Worm (Caenorhabditis elegans) whole organism, L2 larva: ENCODE data around the gene bli-5.

Experiments used
- C34F6.9 ChIP-seq: fragments of 150-350 bp; optimal IDR thresholded peaks from 2 replicates; lab custom pipeline; 2014; ENCODE audit warnings: missing biosample characterization, missing genetic modification characterization
- F13H6.1 ChIP-seq: sonication (generic microtip); optimal IDR thresholded peaks from 2 replicates; lab custom pipeline; 2016; ENCODE audit warnings: missing genetic modification characterization, missing compliant biosample characterization
- R02D3.7 ChIP-seq: fragments of 150-350 bp; optimal IDR thresholded peaks from 2 replicates; lab custom pipeline; 2014; ENCODE audit warnings: missing biosample characterization, missing genetic modification characterization
- Y55F3AM.14 ChIP-seq: fragments of 200-800 bp; sonication (Bioruptor generic); optimal IDR thresholded peaks from 2 replicates; lab custom pipeline; 2018; ENCODE audit warnings: mild to moderate bottlenecking, missing genetic modification characterization, missing compliant biosample characterization
- ZK546.5 ChIP-seq: sonication (generic microtip); optimal IDR thresholded peaks from 2 replicates; lab custom pipeline; 2017; ENCODE audit warnings: missing biosample characterization, missing genetic modification characterization
- alr-1 ChIP-seq: fragments of 150-350 bp; optimal IDR thresholded peaks from 2 replicates; lab custom pipeline; 2014; ENCODE audit warnings: missing biosample characterization, missing genetic modification characterization
- aly-2 ChIP-seq: fragments of 150-350 bp; optimal IDR thresholded peaks from 2 replicates; lab custom pipeline; 2014; ENCODE audit warnings: missing biosample characterization, missing genetic modification characterization
- ama-1 ChIP-seq: fragments of 150-350 bp; optimal IDR thresholded peaks from 2 replicates; lab custom pipeline; 2018; ENCODE audit warnings: inconsistent platforms
- blmp-1 ChIP-seq: sonication (generic microtip); optimal IDR thresholded peaks from 2 replicates; lab custom pipeline; 2017; ENCODE audit warnings: missing genetic modification characterization, mild to moderate bottlenecking, missing compliant biosample characterization, antibody characterized with exemption, moderate library complexity; ENCODE audit not compliant: insufficient read depth
- ceh-16 ChIP-seq: fragments of 150-350 bp; optimal IDR thresholded peaks from 2 replicates; lab custom pipeline; 2014; ENCODE audit warnings: missing biosample characterization, missing genetic modification characterization
- ceh-82 ChIP-seq: fragments of 150-350 bp; optimal IDR thresholded peaks from 2 replicates; lab custom pipeline; 2014; ENCODE audit warnings: missing biosample characterization, missing genetic modification characterization
- crh-2 ChIP-seq: sonication (generic microtip); optimal IDR thresholded peaks from 2 replicates; lab custom pipeline; 2017; ENCODE audit warnings: missing biosample characterization, missing genetic modification characterization
- dmd-4 ChIP-seq: sonication (generic microtip); optimal IDR thresholded peaks from 2 replicates; lab custom pipeline; 2017; ENCODE audit warnings: missing biosample characterization, missing genetic modification characterization
- egl-27 ChIP-seq: sonication (generic microtip); optimal IDR thresholded peaks from 3 replicates; lab custom pipeline; 2017; ENCODE audit warnings: missing biosample characterization, missing genetic modification reagents, missing genetic modification characterization
- elt-1 ChIP-seq: fragments of 150-350 bp; optimal IDR thresholded peaks from 2 replicates; lab custom pipeline; 2014; ENCODE audit warnings: missing biosample characterization, missing genetic modification characterization
- elt-3 ChIP-seq: sonication (generic microtip); optimal IDR thresholded peaks from 2 replicates; lab custom pipeline; 2017; ENCODE audit warnings: missing biosample characterization, missing genetic modification characterization
- fos-1 ChIP-seq: fragments of 150-350 bp; optimal IDR thresholded peaks from 2 replicates; lab custom pipeline; 2014; ENCODE audit warnings: missing biosample characterization, missing genetic modification characterization
- gmeb-1 ChIP-seq: fragments of 150-350 bp; optimal IDR thresholded peaks from 2 replicates; lab custom pipeline; 2014; ENCODE audit warnings: missing biosample characterization, missing genetic modification characterization
- lin-11 ChIP-seq: fragments of 150-350 bp; sonication (generic microtip); optimal IDR thresholded peaks from 2 replicates; lab custom pipeline; 2014; ENCODE audit warnings: missing biosample characterization, missing genetic modification characterization, inconsistent platforms, mixed read lengths
- lin-13 ChIP-seq: fragments of 150-350 bp; optimal IDR thresholded peaks from 2 replicates; lab custom pipeline; 2014; ENCODE audit warnings: missing biosample characterization, missing genetic modification reagents, missing genetic modification characterization
- lin-39 ChIP-seq: fragments of 150-350 bp; optimal IDR thresholded peaks from 2 replicates; lab custom pipeline; 2014; ENCODE audit warnings: missing biosample characterization, missing genetic modification reagents, missing genetic modification characterization
- lsy-2 ChIP-seq, 2 experiments: fragments of 150-350 bp in 1 of 2; sonication (generic microtip) in 1 of 2; optimal IDR thresholded peaks; 2 replicates each; lab custom pipeline; 2014 to 2017; ENCODE audit warnings: missing biosample characterization in 2 of 2, missing genetic modification characterization in 2 of 2
- mab-5 ChIP-seq: fragments of 150-350 bp; optimal IDR thresholded peaks from 2 replicates; lab custom pipeline; 2014; ENCODE audit warnings: missing biosample characterization, missing genetic modification characterization
- mbf-1 ChIP-seq: sonication (generic microtip); optimal IDR thresholded peaks from 2 replicates; lab custom pipeline; 2017; ENCODE audit warnings: missing biosample characterization, missing genetic modification characterization
- mdl-1 ChIP-seq, 2 experiments: fragments of 150-350 bp in 1 of 2; sonication (generic microtip) in 1 of 2; optimal IDR thresholded peaks; 2 replicates each; lab custom pipeline; 2017; ENCODE audit warnings: missing biosample characterization in 2 of 2, missing genetic modification characterization in 2 of 2
- nhr-10 ChIP-seq: sonication (generic microtip); optimal IDR thresholded peaks from 2 replicates; lab custom pipeline; 2017; ENCODE audit warnings: missing biosample characterization, missing genetic modification characterization
- nhr-11 ChIP-seq: fragments of 150-350 bp; optimal IDR thresholded peaks from 2 replicates; lab custom pipeline; 2014; ENCODE audit warnings: missing biosample characterization, missing genetic modification characterization
- nhr-12 ChIP-seq: fragments of 150-350 bp; optimal IDR thresholded peaks from 2 replicates; lab custom pipeline; 2014; ENCODE audit warnings: missing biosample characterization, missing genetic modification characterization
- nhr-129 ChIP-seq: fragments of 150-350 bp; optimal IDR thresholded peaks from 2 replicates; lab custom pipeline; 2014; ENCODE audit warnings: missing biosample characterization, missing genetic modification characterization
- nhr-21 ChIP-seq: fragments of 150-350 bp; optimal IDR thresholded peaks from 2 replicates; lab custom pipeline; 2014; ENCODE audit warnings: missing biosample characterization, missing genetic modification characterization
- nhr-23 ChIP-seq: fragments of 150-350 bp; optimal IDR thresholded peaks from 2 replicates; lab custom pipeline; 2014; ENCODE audit warnings: missing biosample characterization, missing genetic modification reagents, missing genetic modification characterization
- nhr-237 ChIP-seq: fragments of 150-350 bp; optimal IDR thresholded peaks from 2 replicates; lab custom pipeline; 2014; ENCODE audit warnings: missing biosample characterization, missing genetic modification characterization
- nhr-25 ChIP-seq: fragments of 150-350 bp; sonication (generic microtip); optimal IDR thresholded peaks from 3 replicates; lab custom pipeline; 2014; ENCODE audit warnings: missing biosample characterization, missing genetic modification characterization
- nhr-6 ChIP-seq: fragments of 150-350 bp; optimal IDR thresholded peaks from 2 replicates; lab custom pipeline; 2014; ENCODE audit warnings: missing biosample characterization, missing genetic modification characterization
- nhr-77 ChIP-seq: fragments of 150-350 bp; optimal IDR thresholded peaks from 2 replicates; lab custom pipeline; 2014; ENCODE audit warnings: missing biosample characterization, missing genetic modification characterization
- peb-1 ChIP-seq: fragments of 150-350 bp; optimal IDR thresholded peaks from 2 replicates; lab custom pipeline; 2014; ENCODE audit warnings: missing biosample characterization, missing genetic modification characterization
- sem-4 ChIP-seq: fragments of 150-350 bp; optimal IDR thresholded peaks from 2 replicates; lab custom pipeline; 2014; ENCODE audit warnings: missing biosample characterization, missing genetic modification reagents, missing genetic modification characterization
- skn-1 ChIP-seq: sonication (generic microtip); optimal IDR thresholded peaks from 2 replicates; lab custom pipeline; 2017; ENCODE audit warnings: missing biosample characterization, missing genetic modification characterization
- sma-3 ChIP-seq: sonication (generic microtip); optimal IDR thresholded peaks from 2 replicates; lab custom pipeline; 2016; ENCODE audit warnings: missing genetic modification reagents, missing genetic modification characterization, missing compliant biosample characterization
- sma-9 ChIP-seq, 2 experiments: fragments of 150-350 bp in 1 of 2; sonication (generic microtip) in 1 of 2; optimal IDR thresholded peaks; 2 replicates each; lab custom pipeline; 2014 to 2016; ENCODE audit warnings: missing genetic modification characterization in 2 of 2, mild to moderate bottlenecking in 1 of 2, missing biosample characterization in 1 of 2, missing compliant biosample characterization in 1 of 2, missing genetic modification reagents in 1 of 2, moderate library complexity in 1 of 2
- snpc-4 ChIP-seq: fragments of 150-350 bp; optimal IDR thresholded peaks from 2 replicates; lab custom pipeline; 2014; ENCODE audit warnings: missing biosample characterization, missing genetic modification characterization
- unc-39 ChIP-seq: fragments of 150-350 bp; optimal IDR thresholded peaks from 2 replicates; lab custom pipeline; 2014; ENCODE audit warnings: missing biosample characterization, missing genetic modification characterization
- unc-55 ChIP-seq: fragments of 150-350 bp; sonication (generic microtip); optimal IDR thresholded peaks from 3 replicates; lab custom pipeline; 2014; ENCODE audit warnings: missing biosample characterization, missing genetic modification reagents, missing genetic modification characterization
- unc-62 ChIP-seq: fragments of 150-350 bp; optimal IDR thresholded peaks from 2 replicates; lab custom pipeline; 2014; ENCODE audit warnings: missing biosample characterization, missing genetic modification reagents, missing genetic modification characterization
- zag-1 ChIP-seq: fragments of 150-350 bp; optimal IDR thresholded peaks from 2 replicates; lab custom pipeline; 2014; ENCODE audit warnings: missing biosample characterization, missing genetic modification characterization
- ztf-1 ChIP-seq: fragments of 200-800 bp; sonication (Bioruptor generic); conservative IDR thresholded peaks from 2 replicates; pipeline ENCODE4 v1.3.6; 2022; ENCODE audit warnings: missing genetic modification characterization, missing compliant biosample characterization
- ztf-11 ChIP-seq: sonication (generic microtip); optimal IDR thresholded peaks from 2 replicates; lab custom pipeline; 2017; ENCODE audit warnings: missing biosample characterization, missing genetic modification characterization
- ztf-4 ChIP-seq: fragments of 150-350 bp; optimal IDR thresholded peaks from 2 replicates; lab custom pipeline; 2014; ENCODE audit warnings: missing biosample characterization, missing genetic modification characterization

bli-5 gene

ce11 chrIII:13465918-13466592, 36.5 kb upstream of the bli-5 start, which contains the start of gene cdk-5 (continued):
- no peak for TF ChIP-seq nhr-12 (tag; lab: Kevin White, UChicago)
- no peak for TF ChIP-seq Y55F3AM.14
- no peak for TF ChIP-seq ztf-1 (GFP tag; lab: Robert Waterston, UW)
- no peak for TF ChIP-seq dmd-4
- peak; percentile 73 for TF ChIP-seq lin-11 (tag; lab: Kevin White, UChicago)
- TF ChIP-seq zag-1 (tag; lab: Kevin White, UChicago) = no peak
- TF ChIP-seq nhr-11 (tag; lab: Kevin White, UChicago) = no peak

ce11 chrIII:13464493-13465362, 35.2 kb upstream of the bli-5 start, which contains the start of gene kel-3:
kel-3 (plus strand) TSS chrIII:13464820.
- TF ChIP-seq ztf-11 (tag; lab: Kevin White, UChicago) (no peak), aly-2 (peak; percentile 8), sma-3 (peak; percentile 66), ztf-4 (tag; lab: Kevin White, UChicago) (peak; percentile 77), zag-1 (tag; lab: Kevin White, UChicago) (peak; percentile 63), unc-39 (tag; lab: Kevin White, UChicago) (no peak), sem-4 (tag; lab: Kevin White, UChicago) (peak; percentile 26), egl-27 (peak; percentile 28), skn-1 (tag; lab: Kevin White, UChicago) (no peak), C34F6.9 (tag; lab: Kevin White, UChicago) (peak; percentile 56), gmeb-1 (tag; lab: Kevin White, UChicago) (peak; percentile 60), fos-1 (tag; lab: Kevin White, UChicago) (peak; percentile 63), mab-5 (no peak), crh-2 (tag; lab: Kevin White, UChicago) (peak; percentile 90), ZK546.5 (peak; percentile 56), Y55F3AM.14 (peak; percentile 54), lin-39 (no peak), ama-1 (lab: Kevin White, UChicago) (peak; percentile 96), nhr-12 (tag; lab: Kevin White, UChicago) (no peak), blmp-1 (tag; lab: Kevin White, UChicago) (peak; percentile 53), ceh-82 (tag; lab: Kevin White, UChicago) (no peak), nhr-21 (tag; lab: Kevin White, UChicago) (peak; percentile 86), snpc-4 (tag; lab: Kevin White, UChicago) (no peak), unc-62 (no peak), ztf-1 (GFP tag; lab: Robert Waterston, UW) (0 out of 2 replicates have a peak, but pooled peaks have one; percentile 20), elt-3 (tag; lab: Kevin White, UChicago) (no peak), nhr-237 (tag; lab: Kevin White, UChicago) (peak; percentile 20), alr-1 (tag; lab: Kevin White, UChicago) (no peak), elt-1 (no peak), nhr-25 (peak; percentile 53), dmd-4 (no peak), nhr-11 (tag; lab: Kevin White, UChicago) (peak; percentile 64), unc-55 (peak; percentile 14), nhr-23 (tag; lab: Kevin White, UChicago) (no peak), lin-11 (tag; lab: Kevin White, UChicago) (no peak), nhr-129 (tag; lab: Kevin White, UChicago) (peak; percentile 85), sma-9 (GFP tag; optimal IDR thresholded peaks at IDR 0.05; lab: Kevin White, UChicago) (peak; percentile 92), sma-9 (tag; optimal IDR thresholded peaks at IDR 0.05; lab: Kevin White, UChicago) (no peak), lin-13 (GFP tag; lab: Kevin White, UChicago) (peak; percentile 69), ceh-16 (tag; lab: Kevin White, UChicago) (no peak), lsy-2 (tag; optimal IDR thresholded peaks at IDR 0.05; lab: Kevin White, UChicago) (peak; percentile 38 to 82), F13H6.1 (tag; lab: Kevin White, UChicago) (peak; percentile 83), nhr-10 (tag; lab: Kevin White, UChicago) (peak; percentile 33), mdl-1 (tag; optimal IDR thresholded peaks at IDR 0.05; lab: Kevin White, UChicago) (peak in 1 of 2 experiments; percentile 42), nhr-6 (peak; percentile 60), R02D3.7 (no peak), peb-1 (no peak), mbf-1 (tag; lab: Kevin White, UChicago) (no peak), nhr-77 (tag; lab: Kevin White, UChicago) (peak; percentile 23)
